Worm (Caenorhabditis elegans) whole organism, L4 larva: ENCODE results near the gene pfn-3.

Experiments used
- D1046.2 ChIP-seq: fragments of 200-800 bp; sonication (Bioruptor generic); IDR thresholded peaks from 2 replicates; pipeline ENCODE4 v1.3.6; 2022; ENCODE audit warnings: missing genetic modification characterization, missing compliant biosample characterization
- F26F4.8 ChIP-seq: fragments of 200-800 bp; sonication (Bioruptor generic); conservative IDR thresholded peaks from 2 replicates; pipeline ENCODE4 v1.3.6; 2022; ENCODE audit warnings: missing genetic modification characterization, missing compliant biosample characterization
- F44E2.7 ChIP-seq: fragments of 200-800 bp; sonication (Bioruptor generic); IDR thresholded peaks from 2 replicates; pipeline ENCODE4 v2.1.2; 2022; ENCODE audit warnings: missing genetic modification characterization, missing compliant biosample characterization
- F49E8.2 ChIP-seq: sonication (generic microtip); optimal IDR thresholded peaks from 2 replicates; lab custom pipeline; 2016; ENCODE audit warnings: missing compliant biosample characterization, mild to moderate bottlenecking, missing genetic modification characterization, borderline replicate concordance
- R02D3.7 ChIP-seq: fragments of 150-350 bp; sonication (generic microtip); optimal IDR thresholded peaks from 3 replicates; lab custom pipeline; 2014; ENCODE audit warnings: missing biosample characterization, missing genetic modification characterization
- T26A8.4 ChIP-seq: fragments of 200-800 bp; sonication (Bioruptor generic); IDR thresholded peaks from 2 replicates; pipeline ENCODE4 v1.3.6; 2022; ENCODE audit warnings: missing genetic modification characterization, missing compliant biosample characterization
- Y48G9A.11 ChIP-seq: fragments of 200-800 bp; sonication (Bioruptor generic); IDR thresholded peaks from 2 replicates; pipeline ENCODE4 v1.3.6; 2022; ENCODE audit warnings: missing genetic modification reagents, missing genetic modification characterization, missing compliant biosample characterization
- Y5F2A.4 ChIP-seq: fragments of 200-800 bp; sonication (Bioruptor generic); optimal IDR thresholded peaks from 2 replicates; lab custom pipeline; 2018; ENCODE audit warnings: mild to moderate bottlenecking, missing genetic modification characterization, missing compliant biosample characterization
- Y75B8A.6 ChIP-seq: fragments of 200-800 bp; sonication (Bioruptor generic); IDR thresholded peaks from 2 replicates; pipeline ENCODE4 v1.3.6; 2022; ENCODE audit warnings: missing genetic modification reagents, missing genetic modification characterization, missing compliant biosample characterization
- ZK546.5 ChIP-seq, 2 experiments: sonication (generic microtip); optimal IDR thresholded peaks; 2 replicates each; lab custom pipeline; 2017; ENCODE audit warnings: missing biosample characterization in 2 of 2, missing genetic modification characterization in 2 of 2
- ama-1 ChIP-seq: fragments of 150-350 bp; optimal IDR thresholded peaks from 2 replicates; lab custom pipeline; 2014; ENCODE audit warnings: inconsistent platforms, mixed read lengths
- attf-4 ChIP-seq: sonication (generic microtip); optimal IDR thresholded peaks from 3 replicates; lab custom pipeline; 2017; ENCODE audit warnings: missing biosample characterization, missing genetic modification characterization
- ceh-20 ChIP-seq: fragments of 200-800 bp; sonication (Bioruptor generic); IDR thresholded peaks from 2 replicates; pipeline ENCODE4 v1.3.6; 2022; ENCODE audit warnings: missing genetic modification reagents, missing genetic modification characterization, missing compliant biosample characterization
- ceh-32 ChIP-seq: sonication (generic microtip); optimal IDR thresholded peaks from 2 replicates; lab custom pipeline; 2016; ENCODE audit warnings: mild to moderate bottlenecking, missing genetic modification characterization, missing compliant biosample characterization; ENCODE audit not compliant: poor library complexity
- ceh-62 ChIP-seq: sonication (generic microtip); optimal IDR thresholded peaks from 2 replicates; lab custom pipeline; 2017; ENCODE audit warnings: missing biosample characterization, missing genetic modification characterization
- ces-1 ChIP-seq: fragments of 150-350 bp; sonication (generic microtip); optimal IDR thresholded peaks from 4 replicates; lab custom pipeline; 2014; ENCODE audit warnings: missing biosample characterization, missing genetic modification reagents, missing genetic modification characterization
- cey-2 ChIP-seq: sonication (generic microtip); optimal IDR thresholded peaks from 3 replicates; lab custom pipeline; 2017; ENCODE audit warnings: missing genetic modification characterization, mild to moderate bottlenecking, missing compliant biosample characterization, antibody characterized with exemption, borderline replicate concordance; ENCODE audit not compliant: insufficient read depth
- daf-12 ChIP-seq: fragments of 150-350 bp; optimal IDR thresholded peaks from 2 replicates; lab custom pipeline; 2014; ENCODE audit warnings: missing biosample characterization, missing genetic modification reagents, missing genetic modification characterization
- daf-16 ChIP-seq, 3 experiments: sonication (generic microtip); optimal IDR thresholded peaks; 2 replicates each; lab custom pipeline; 2016 to 2017; ENCODE audit warnings: missing genetic modification characterization in 3 of 3, missing genetic modification reagents in 3 of 3, mild to moderate bottlenecking in 2 of 3, missing compliant biosample characterization in 2 of 3, missing biosample characterization in 1 of 3, moderate library complexity in 1 of 3
- daf-8 ChIP-seq: fragments of 200-800 bp; sonication (Bioruptor generic); IDR thresholded peaks from 2 replicates; pipeline ENCODE4 v1.3.6; 2022; ENCODE audit warnings: missing genetic modification characterization, missing compliant biosample characterization
- dmd-6 ChIP-seq: fragments of 200-800 bp; sonication (Bioruptor generic); IDR thresholded peaks from 2 replicates; pipeline ENCODE4 v1.3.6; 2022; ENCODE audit warnings: missing genetic modification reagents, missing genetic modification characterization, missing compliant biosample characterization
- fos-1 ChIP-seq: fragments of 150-350 bp; optimal IDR thresholded peaks from 2 replicates; lab custom pipeline; 2014; ENCODE audit warnings: missing biosample characterization, missing genetic modification characterization
- hlh-11 ChIP-seq: fragments of 200-800 bp; sonication (Bioruptor generic); optimal IDR thresholded peaks from 2 replicates; lab custom pipeline; 2018; ENCODE audit warnings: mild to moderate bottlenecking, missing genetic modification characterization, missing compliant biosample characterization
- hlh-30 ChIP-seq: sonication (generic microtip); optimal IDR thresholded peaks from 2 replicates; lab custom pipeline; 2017; ENCODE audit warnings: antibody characterized with exemption, mild to moderate bottlenecking, missing genetic modification characterization, missing compliant biosample characterization; ENCODE audit not compliant: insufficient read depth
- lim-7 ChIP-seq: fragments of 200-800 bp; sonication (Bioruptor generic); IDR thresholded peaks from 2 replicates; pipeline ENCODE4 v1.3.6; 2022; ENCODE audit warnings: missing genetic modification characterization, missing compliant biosample characterization
- lin-1 ChIP-seq: fragments of 200-800 bp; sonication (Bioruptor generic); IDR thresholded peaks from 2 replicates; pipeline ENCODE4 v1.3.6; 2022; ENCODE audit warnings: missing genetic modification reagents, missing genetic modification characterization, missing compliant biosample characterization
- lin-29 ChIP-seq: fragments of 200-800 bp; sonication (Bioruptor generic); IDR thresholded peaks from 2 replicates; pipeline ENCODE4 v1.3.6; 2022; ENCODE audit warnings: missing genetic modification reagents, missing genetic modification characterization, missing compliant biosample characterization
- lin-38 ChIP-seq: fragments of 200-800 bp; sonication (Bioruptor generic); IDR thresholded peaks from 2 replicates; pipeline ENCODE4 v1.3.6; 2022; ENCODE audit warnings: missing genetic modification reagents, missing genetic modification characterization, missing compliant biosample characterization
- lsy-2 ChIP-seq, 2 experiments: fragments of 150-350 bp in 1 of 2; sonication (generic microtip) in 1 of 2; optimal IDR thresholded peaks; 2 replicates each; lab custom pipeline; 2014 to 2017; ENCODE audit warnings: missing biosample characterization in 2 of 2, missing genetic modification characterization in 2 of 2
- madf-5 ChIP-seq, 2 experiments: fragments of 200-800 bp; sonication (Bioruptor generic); IDR thresholded peaks; 2 replicates each; pipeline ENCODE4 v1.3.6; 2022; ENCODE audit warnings: missing compliant biosample characterization in 2 of 2, missing genetic modification characterization in 2 of 2
- mdt-29 ChIP-seq: fragments of 200-800 bp; sonication (Bioruptor generic); IDR thresholded peaks from 2 replicates; pipeline ENCODE4 v1.3.6; 2022; ENCODE audit warnings: missing genetic modification reagents, missing genetic modification characterization, missing compliant biosample characterization
- mes-2 ChIP-seq: sonication (generic microtip); optimal IDR thresholded peaks from 2 replicates; lab custom pipeline; 2016; ENCODE audit warnings: missing genotype, mild to moderate bottlenecking, missing genetic modification characterization, missing compliant biosample characterization; ENCODE audit not compliant: poor library complexity, severe bottlenecking
- mxl-2 ChIP-seq: fragments of 200-800 bp; sonication (Bioruptor generic); conservative IDR thresholded peaks from 2 replicates; pipeline ENCODE4 v1.3.6; 2022; ENCODE audit warnings: missing genetic modification reagents, missing genetic modification characterization, missing compliant biosample characterization
- nhr-102 ChIP-seq: sonication (generic microtip); optimal IDR thresholded peaks from 2 replicates; lab custom pipeline; 2016; ENCODE audit warnings: mild to moderate bottlenecking, missing genetic modification characterization, moderate library complexity, missing compliant biosample characterization
- nhr-111 ChIP-seq: fragments of 200-800 bp; sonication (Bioruptor generic); optimal IDR thresholded peaks from 2 replicates; lab custom pipeline; 2018; ENCODE audit warnings: mild to moderate bottlenecking, missing genetic modification characterization, missing compliant biosample characterization
- nhr-237 ChIP-seq: sonication (generic microtip); optimal IDR thresholded peaks from 2 replicates; lab custom pipeline; 2017; ENCODE audit warnings: missing biosample characterization, missing genetic modification characterization
- nhr-6 ChIP-seq: fragments of 150-350 bp; optimal IDR thresholded peaks from 2 replicates; lab custom pipeline; 2014; ENCODE audit warnings: missing biosample characterization, missing genetic modification characterization
- nhr-77 ChIP-seq: fragments of 150-350 bp; optimal IDR thresholded peaks from 2 replicates; lab custom pipeline; 2014; ENCODE audit warnings: missing biosample characterization, missing genetic modification characterization
- pha-4 ChIP-seq, 2 experiments: fragments of 150-350 bp in 1 of 2; fragments of 200-800 bp in 1 of 2; sonication (Bioruptor generic) in 1 of 2; IDR thresholded peaks in 1 of 2; optimal IDR thresholded peaks in 1 of 2; 2 replicates each; pipeline versions ENCODE4 v1.3.6 to Lab custom; 2014 to 2022; ENCODE audit warnings: missing genetic modification characterization in 2 of 2, missing genetic modification reagents in 2 of 2, missing biosample characterization in 1 of 2, missing compliant biosample characterization in 1 of 2
- php-3 ChIP-seq: fragments of 200-800 bp; sonication (Bioruptor generic); IDR thresholded peaks from 2 replicates; pipeline ENCODE4 v1.3.6; 2022; ENCODE audit warnings: missing genetic modification reagents, missing genetic modification characterization, missing compliant biosample characterization
- pqm-1 ChIP-seq: sonication (generic microtip); optimal IDR thresholded peaks from 2 replicates; lab custom pipeline; 2017; ENCODE audit warnings: missing biosample characterization, missing genetic modification characterization
- sdz-12 ChIP-seq: fragments of 200-800 bp; sonication (Bioruptor generic); optimal IDR thresholded peaks from 2 replicates; lab custom pipeline; 2018; ENCODE audit warnings: mild to moderate bottlenecking, missing genetic modification characterization, missing compliant biosample characterization
- tra-1 ChIP-seq: fragments of 200-800 bp; sonication (Bioruptor generic); IDR thresholded peaks from 2 replicates; pipeline ENCODE4 v1.3.6; 2022; ENCODE audit warnings: missing genetic modification reagents, missing genetic modification characterization, missing compliant biosample characterization
- unc-39 ChIP-seq: sonication (generic microtip); optimal IDR thresholded peaks from 2 replicates; lab custom pipeline; 2017; ENCODE audit warnings: missing biosample characterization, missing genetic modification characterization
- unc-62 ChIP-seq, 3 experiments: fragments of 150-350 bp in 1 of 3; sonication (generic microtip); optimal IDR thresholded peaks in 2 of 3; peaks in 1 of 3; 1 replicate in 1 of 3; 2 replicates in 2 of 3; lab custom pipeline; 2014 to 2017; ENCODE audit warnings: missing biosample characterization in 3 of 3, missing genetic modification characterization in 3 of 3, missing genetic modification reagents in 3 of 3, missing genotype in 1 of 3
- zfp-2 ChIP-seq: sonication (generic microtip); optimal IDR thresholded peaks from 2 replicates; lab custom pipeline; 2016; ENCODE audit warnings: mild to moderate bottlenecking, missing genetic modification characterization, missing compliant biosample characterization
- zfp-3 ChIP-seq: fragments of 200-800 bp; sonication (Bioruptor generic); conservative IDR thresholded peaks from 2 replicates; pipeline ENCODE4 v1.3.6; 2022; ENCODE audit warnings: missing genetic modification reagents, missing genetic modification characterization, missing compliant biosample characterization
- zip-2 ChIP-seq: fragments of 150-350 bp; optimal IDR thresholded peaks from 2 replicates; lab custom pipeline; 2014; ENCODE audit warnings: missing biosample characterization, missing genetic modification characterization
- ztf-7 ChIP-seq: fragments of 150-350 bp; optimal IDR thresholded peaks from 2 replicates; lab custom pipeline; 2014; ENCODE audit warnings: missing biosample characterization, missing genetic modification characterization

pfn-3 gene

DNA sequence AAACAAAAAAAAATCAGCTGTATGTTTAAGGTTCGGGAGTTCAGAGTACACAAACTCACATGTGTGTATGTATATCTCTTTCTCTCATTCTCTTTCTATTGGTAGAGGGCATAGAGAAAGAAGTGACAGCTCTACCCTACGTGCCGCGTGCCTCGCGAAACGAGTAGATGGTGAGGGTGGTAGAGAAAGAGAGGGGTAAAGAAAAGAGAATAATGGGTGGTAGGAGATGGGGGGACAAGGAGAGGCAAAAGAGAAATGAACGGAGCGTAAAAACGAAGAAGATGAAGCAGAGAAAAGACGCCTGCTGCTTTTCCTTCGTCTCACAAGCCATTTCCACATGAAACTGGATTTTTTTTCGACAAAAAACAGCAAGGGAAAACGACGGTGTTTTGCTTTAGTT lies 12.7 kb upstream of the pfn-3 start (continued):
- TF ChIP-seq lim-7 (GFP tag; lab: Robert Waterston, UW) (no peak), pqm-1 (peak; percentile 48), ceh-62 (tag; lab: Kevin White, UChicago) (no peak), nhr-102 (tag; lab: Kevin White, UChicago) (peak; percentile 79), lin-38 (GFP tag; lab: Robert Waterston, UW) (peak; percentile 67), madf-5 (GFP tag; IDR thresholded peaks at IDR 0.05; lab: Robert Waterston, UW) (0 out of 4 replicates have a peak, but pooled peaks of 1 of the 2 experiments have one; percentile 4), daf-8 (GFP tag; lab: Robert Waterston, UW) (no peak), nhr-6 (tag; lab: Kevin White, UChicago) (peak; percentile 95), php-3 (GFP tag; lab: Robert Waterston, UW) (peak; percentile 75), zip-2 (tag; lab: Kevin White, UChicago) (peak; percentile 75), Y75B8A.6 (GFP tag; lab: Robert Waterston, UW) (no peak), ztf-7 (peak; percentile 77), nhr-237 (tag; lab: Kevin White, UChicago) (no peak), D1046.2 (GFP tag; lab: Robert Waterston, UW) (no peak), ceh-32 (tag; lab: Kevin White, UChicago) (no peak), ceh-20 (GFP tag; lab: Robert Waterston, UW) (peak; percentile 95), lsy-2 (tag; optimal IDR thresholded peaks at IDR 0.05; lab: Kevin White, UChicago) (peak; percentile 78 to 93), daf-16 (GFP tag; optimal IDR thresholded peaks at IDR 0.05; lab: Kevin White, UChicago) (peak; percentile 69 to 90), daf-16 (tag; optimal IDR thresholded peaks at IDR 0.05; lab: Kevin White, UChicago) (peak; percentile 96), pha-4 (GFP tag; IDR thresholded peaks at IDR 0.05; lab: Robert Waterston, UW) (peak; percentile 87), pha-4 (tag; optimal IDR thresholded peaks at IDR 0.05; lab: Kevin White, UChicago) (peak; percentile 99), cey-2 (tag; lab: Kevin White, UChicago) (peak; percentile 43), hlh-30 (tag; lab: Kevin White, UChicago) (peak; percentile 99), nhr-111 (no peak), R02D3.7 (tag; lab: Kevin White, UChicago) (no peak), daf-12 (tag; lab: Kevin White, UChicago) (no peak), hlh-11 (tag; lab: Kevin White, UChicago) (peak; percentile 99), Y5F2A.4 (no peak), unc-62 (GFP tag; optimal IDR thresholded peaks at IDR 0.05 in 1 of 2; lab: Kevin White, UChicago) (peak; percentile 26 to 100), unc-62 (tag; optimal IDR thresholded peaks at IDR 0.05; lab: Kevin White, UChicago) (no peak), zfp-3 (GFP tag; lab: Robert Waterston, UW) (no peak), F49E8.2 (no peak), ama-1 (peak; percentile 63), T26A8.4 (GFP tag; lab: Robert Waterston, UW) (peak; percentile 85), F44E2.7 (GFP tag; lab: Robert Waterston, UW) (no peak), Y48G9A.11 (no peak), unc-39 (tag; lab: Kevin White, UChicago) (no peak), dmd-6 (GFP tag; lab: Robert Waterston, UW) (peak; percentile 97), sdz-12 (GFP tag; lab: Kevin White, UChicago) (no peak), F26F4.8 (no peak), ZK546.5 (tag; optimal IDR thresholded peaks at IDR 0.05; lab: Kevin White, UChicago) (no peak), nhr-77 (tag; lab: Kevin White, UChicago) (peak; percentile 95), attf-4 (no peak), mes-2 (tag; lab: Kevin White, UChicago) (peak; percentile 91), mxl-2 (GFP tag; lab: Robert Waterston, UW) (0 out of 2 replicates have a peak, but pooled peaks have one; percentile 52), mdt-29 (GFP tag; lab: Robert Waterston, UW) (peak; percentile 35; the same call in 1 of the 2 replicates), zfp-2 (tag; lab: Kevin White, UChicago) (peak; percentile 38), lin-29 (GFP tag; lab: Robert Waterston, UW) (0 out of 2 replicates have a peak, but pooled peaks have one; percentile 29), fos-1 (tag; lab: Kevin White, UChicago) (no peak), lin-1 (GFP tag; lab: Robert Waterston, UW) (peak; percentile 89), tra-1 (GFP tag; lab: Robert Waterston, UW) (peak; percentile 95), ces-1 (GFP tag; lab: Kevin White, UChicago) (no peak)
